Worm (Caenorhabditis elegans) whole organism, L4 larva: ENCODE results near the gene srsx-37.

ENCODE experiments used
- F26F4.8 ChIP-seq: fragments of 200-800 bp; sonication (Bioruptor generic); conservative IDR thresholded peaks from 2 replicates; pipeline ENCODE4 v1.3.6; 2022; ENCODE audit warnings: missing genetic modification characterization, missing compliant biosample characterization
- aly-2 ChIP-seq: sonication (generic microtip); optimal IDR thresholded peaks from 2 replicates; lab custom pipeline; 2018; ENCODE audit warnings: missing biosample characterization, missing genetic modification characterization
- ceh-28 ChIP-seq: fragments of 150-350 bp; optimal IDR thresholded peaks from 2 replicates; lab custom pipeline; 2014; ENCODE audit warnings: missing biosample characterization, missing genetic modification reagents, missing genetic modification characterization
- egl-27 ChIP-seq: sonication (generic microtip); optimal IDR thresholded peaks from 3 replicates; lab custom pipeline; 2017; ENCODE audit warnings: missing biosample characterization, missing genetic modification reagents, missing genetic modification characterization
- fos-1 ChIP-seq: fragments of 150-350 bp; optimal IDR thresholded peaks from 2 replicates; lab custom pipeline; 2014; ENCODE audit warnings: missing biosample characterization, missing genetic modification characterization
- gei-8 ChIP-seq: fragments of 200-800 bp; sonication (Bioruptor generic); optimal IDR thresholded peaks from 2 replicates; lab custom pipeline; 2018; ENCODE audit warnings: mild to moderate bottlenecking, missing genetic modification characterization, missing compliant biosample characterization
- lin-38 ChIP-seq: fragments of 200-800 bp; sonication (Bioruptor generic); IDR thresholded peaks from 2 replicates; pipeline ENCODE4 v1.3.6; 2022; ENCODE audit warnings: missing genetic modification reagents, missing genetic modification characterization, missing compliant biosample characterization
- lsy-2 ChIP-seq, 2 experiments: fragments of 150-350 bp in 1 of 2; sonication (generic microtip) in 1 of 2; optimal IDR thresholded peaks; 2 replicates each; lab custom pipeline; 2014 to 2017; ENCODE audit warnings: missing biosample characterization in 2 of 2, missing genetic modification characterization in 2 of 2
- nhr-237 ChIP-seq: sonication (generic microtip); optimal IDR thresholded peaks from 2 replicates; lab custom pipeline; 2017; ENCODE audit warnings: missing biosample characterization, missing genetic modification characterization
- nhr-6 ChIP-seq: fragments of 150-350 bp; optimal IDR thresholded peaks from 2 replicates; lab custom pipeline; 2014; ENCODE audit warnings: missing biosample characterization, missing genetic modification characterization
- nhr-76 ChIP-seq: fragments of 150-350 bp; optimal IDR thresholded peaks from 2 replicates; lab custom pipeline; 2014; ENCODE audit warnings: missing biosample characterization, missing genetic modification characterization
- pqm-1 ChIP-seq: sonication (generic microtip); optimal IDR thresholded peaks from 2 replicates; lab custom pipeline; 2017; ENCODE audit warnings: missing biosample characterization, missing genetic modification characterization
- unc-130 ChIP-seq: sonication (generic microtip); optimal IDR thresholded peaks from 2 replicates; lab custom pipeline; 2016; ENCODE audit warnings: missing genetic modification reagents, missing genetic modification characterization, missing compliant biosample characterization

DNA sequence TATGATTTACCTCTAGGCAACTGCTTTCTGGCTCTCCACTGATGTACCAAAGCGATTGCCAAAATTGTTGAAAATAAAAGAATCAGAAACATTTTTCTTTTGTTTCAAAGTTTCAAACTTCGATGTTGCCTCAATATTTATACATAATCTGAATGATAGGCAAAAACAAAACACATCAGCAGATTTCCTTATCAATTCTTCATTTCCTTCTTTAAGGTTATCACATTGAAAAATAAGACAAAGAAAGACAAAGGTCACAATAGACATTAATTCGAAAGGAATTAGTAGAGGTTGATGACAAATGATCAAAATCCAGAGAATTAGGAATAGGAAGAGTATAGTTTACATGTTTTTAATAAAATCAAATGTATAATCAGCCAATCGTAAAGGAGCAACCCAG is 32.0 kb upstream of the srsx-37 start, which contains the start of gene cyp-34A2:
- no peak for TF ChIP-seq nhr-237 (tag; lab: Kevin White, UChicago)
- no peak for TF ChIP-seq aly-2 (tag; lab: Kevin White, UChicago)
- no peak for TF ChIP-seq fos-1
- TF ChIP-seq gei-8, result no peak
- no peak for TF ChIP-seq nhr-6 (tag; lab: Kevin White, UChicago)
- no peak for TF ChIP-seq egl-27
- TF ChIP-seq F26F4.8 (GFP tag; lab: Robert Waterston, UW), result no peak
- TF ChIP-seq lin-38 (GFP tag; lab: Robert Waterston, UW), result no peak
- no peak for TF ChIP-seq ceh-28
- no peak for TF ChIP-seq lsy-2 (tag; optimal IDR thresholded peaks at IDR 0.05; lab: Kevin White, UChicago)
- no peak for TF ChIP-seq pqm-1 (tag; lab: Kevin White, UChicago)
- no peak for TF ChIP-seq nhr-76
- TF ChIP-seq unc-130 (GFP tag; lab: Kevin White, UChicago), result no peak
